Worm (Caenorhabditis elegans): ENCODE measurements around the gene B0310.3.

DNA sequence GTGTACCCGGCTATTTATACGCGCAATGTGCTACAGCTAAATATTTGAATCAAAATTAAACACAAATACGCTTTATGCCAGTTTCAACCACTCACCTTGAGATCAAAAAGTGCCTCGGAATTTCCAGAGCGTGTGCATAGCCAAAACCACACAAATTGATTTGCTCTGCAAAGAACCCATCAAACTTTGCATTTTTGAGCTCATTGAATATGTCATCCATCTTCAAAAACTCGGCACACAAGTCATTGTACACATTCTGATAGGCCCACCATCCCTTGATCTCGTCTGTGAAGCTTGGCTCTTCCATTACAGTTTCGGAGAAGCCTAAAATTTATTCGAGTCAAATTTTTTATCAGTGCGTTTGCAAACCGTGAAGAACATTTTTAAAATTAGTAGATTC lies 8.6 kb upstream of the B0310.3 start:
- TF ChIP-seq lsy-2 (tag; optimal IDR thresholded peaks at IDR 0.05) (no peak), mep-1 (tag; optimal IDR thresholded peaks at IDR 0.05) (no peak), nhr-237 (tag; optimal IDR thresholded peaks at IDR 0.05) (no peak), ztf-11 (tag; optimal IDR thresholded peaks at IDR 0.05) (no peak), tbx-8 (GFP tag; optimal IDR thresholded peaks at IDR 0.05) (no peak), sptf-1 (tag; optimal IDR thresholded peaks at IDR 0.05) (no peak), pha-4 (tag; optimal IDR thresholded peaks at IDR 0.05) (no peak), elt-1 (tag; optimal IDR thresholded peaks at IDR 0.05; ENCODE audit: borderline replicate concordance, insufficient read depth) (no peak)

Data from whole organism, mixed stage, embryonic.